Fruit fly (Drosophila melanogaster) whole organism: ENCODE measurements around the gene inaE.

ENCODE experiments used
- Dll ChIP-seq: fragments of >200 bp; optimal IDR thresholded peaks from 2 replicates; lab custom pipeline; 2017
- EcR ChIP-seq, 2 experiments: fragments of >200 bp; optimal IDR thresholded peaks; 2 replicates each; lab custom pipeline; 2017; ENCODE audit warnings: missing biosample characterization in 2 of 2, missing genetic modification characterization in 2 of 2, missing genetic modification reagents in 2 of 2
- pan ChIP-seq: fragments of >200 bp; optimal IDR thresholded peaks from 2 replicates; lab custom pipeline; 2017
- psq ChIP-seq: fragments of >200 bp; optimal IDR thresholded peaks from 2 replicates; lab custom pipeline; 2017

- no peak for TF ChIP-seq pan (lab: Kevin White, UChicago)
- TF ChIP-seq psq = no peak
- no peak for TF ChIP-seq Dll
- TF ChIP-seq EcR (GFP tag; optimal IDR thresholded peaks at IDR 0.05; lab: Kevin White, UChicago) = no peak
These were observed 29.7 kb upstream of the inaE start for dm6 chrX:13753775-13754174.
